Fruit fly (Drosophila melanogaster): Measurements from ENCODE around the gene CG15533.

Gene CG15533

DNA sequence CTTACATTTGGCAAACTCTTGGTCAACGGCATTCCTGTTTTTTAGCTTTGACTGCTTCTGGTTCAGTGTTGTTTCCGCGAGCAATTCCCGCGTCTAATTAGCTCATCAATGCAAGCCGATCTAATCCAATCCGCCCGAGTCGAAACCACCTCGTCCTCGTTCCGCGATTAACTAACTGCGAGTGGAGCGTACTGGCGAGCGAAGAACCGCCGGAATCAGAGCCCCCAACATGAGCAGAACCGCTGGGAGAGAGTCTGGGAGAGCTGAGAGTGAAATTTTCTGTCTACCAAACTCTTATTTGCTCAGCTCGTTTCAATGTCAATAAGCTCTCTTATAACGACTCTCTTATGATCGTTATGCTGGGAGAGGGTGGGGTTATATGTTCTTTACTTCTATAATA, 21.6 kb downstream of the CG15533 start (continued):
- TF ChIP-seq CG17568 (GFP tag; optimal IDR thresholded peaks at IDR 0.05) (peak; percentile 82), vvl (GFP tag; IDR thresholded peaks at IDR 0.05) (peak; percentile 86), CG6254 (GFP tag; optimal IDR thresholded peaks at IDR 0.05) (peak; percentile 82), phol (tag; optimal IDR thresholded peaks at IDR 0.05) (no peak), Chrac-16 (GFP tag; optimal IDR thresholded peaks at IDR 0.05) (no peak), lmd (GFP tag; IDR thresholded peaks at IDR 0.05) (peak; percentile 31; the same call in 1 of the 2 replicates), CG16779 (GFP tag; IDR thresholded peaks at IDR 0.05) (peak; percentile 89), unc-4 (GFP tag; IDR thresholded peaks at IDR 0.05; ENCODE audit: partially characterized antibody) (0 out of 2 replicates have a peak, but pooled peaks have one; percentile 12), CG16863 (GFP tag; optimal IDR thresholded peaks at IDR 0.05) (peak; percentile 72), CG8478 (optimal IDR thresholded peaks at IDR 0.05) (no peak), CG8281 (tag; optimal IDR thresholded peaks at IDR 0.05) (peak; percentile 22), en (GFP tag; optimal IDR thresholded peaks at IDR 0.05) (peak; percentile 42), Dfd (GFP tag; optimal IDR thresholded peaks at IDR 0.05) (no peak), fd3F (GFP tag; optimal IDR thresholded peaks at IDR 0.05) (peak; percentile 71), HLHmδ (GFP tag; optimal IDR thresholded peaks at IDR 0.05) (peak; percentile 81), CG6854 (GFP tag; optimal IDR thresholded peaks at IDR 0.05) (peak; percentile 83), CG30403 (GFP tag; optimal IDR thresholded peaks at IDR 0.05) (no peak), Hsf (GFP tag; optimal IDR thresholded peaks at IDR 0.05) (peak; percentile 53), CHES-1-like (GFP tag; optimal IDR thresholded peaks at IDR 0.05) (peak; percentile 80), chinmo (GFP tag; IDR thresholded peaks at IDR 0.05; ENCODE audit: partially characterized antibody) (peak; percentile 69; the same call in 3 of the 4 replicates), gsb-n (tag; optimal IDR thresholded peaks at IDR 0.05) (peak; percentile 78), Eip74EF (GFP tag; optimal IDR thresholded peaks at IDR 0.05) (no peak), slp2 (GFP tag; optimal IDR thresholded peaks at IDR 0.05) (no peak), kni (GFP tag; optimal IDR thresholded peaks at IDR 0.05) (peak; percentile 59), sd (tag; optimal IDR thresholded peaks at IDR 0.05) (peak; percentile 23), nom (GFP tag; optimal IDR thresholded peaks at IDR 0.05) (peak; percentile 74), CG6175 (GFP tag; IDR thresholded peaks at IDR 0.05) (peak; percentile 46; the same call in 1 of the 3 replicates), CG3995 (GFP tag; optimal IDR thresholded peaks at IDR 0.05) (no peak), pita (GFP tag; optimal IDR thresholded peaks at IDR 0.05) (no peak), bcd (GFP tag; optimal IDR thresholded peaks at IDR 0.05) (peak; percentile 78), jigr1 (GFP tag; IDR thresholded peaks at IDR 0.05) (no peak), Hr51 (GFP tag; optimal IDR thresholded peaks at IDR 0.05) (peak in 1 of 2 experiments; percentile 76), exex (tag; optimal IDR thresholded peaks at IDR 0.05) (peak; percentile 57), al (GFP tag; IDR thresholded peaks at IDR 0.05) (no peak; the same call in 1 of the 2 replicates), caup (GFP tag; optimal IDR thresholded peaks at IDR 0.05; ENCODE audit: severe bottlenecking) (peak; percentile 89), jing (GFP tag; optimal IDR thresholded peaks at IDR 0.05) (no peak), Gug (GFP tag; IDR thresholded peaks at IDR 0.05) (peak; percentile 21; the same call in 1 of the 4 replicates), mirr (GFP tag; optimal IDR thresholded peaks at IDR 0.05) (peak; percentile 73), grn (GFP tag; optimal IDR thresholded peaks at IDR 0.05) (no peak), CG7786 (GFP tag; optimal IDR thresholded peaks at IDR 0.05) (peak; percentile 77), B-H2 (GFP tag; optimal IDR thresholded peaks at IDR 0.05) (peak; percentile 16), Tbp (GFP tag; optimal IDR thresholded peaks at IDR 0.05) (no peak), CG11560 (tag; IDR thresholded peaks at IDR 0.05) (no peak), CG9797 (GFP tag; optimal IDR thresholded peaks at IDR 0.05) (no peak), sug (tag; optimal IDR thresholded peaks at IDR 0.05) (no peak), CG33557 (GFP tag; optimal IDR thresholded peaks at IDR 0.05) (peak; percentile 78), CG34376 (GFP tag; optimal IDR thresholded peaks at IDR 0.05) (peak; percentile 73), CG9817 (tag; optimal IDR thresholded peaks at IDR 0.05) (peak; percentile 41), rib (GFP tag; IDR thresholded peaks at IDR 0.05) (peak; percentile 90), CG31365 (tag; optimal IDR thresholded peaks at IDR 0.05) (peak; percentile 61)

Data from whole organism, embryonic.